Worm (Caenorhabditis elegans) whole organism, early embryonic: ENCODE results near the gene Y50E8A.2.

Experiments
- B0310.2 ChIP-seq: sonication (generic microtip); optimal IDR thresholded peaks from 2 replicates; lab custom pipeline; 2016; ENCODE audit warnings: mild to moderate bottlenecking, missing genetic modification characterization, missing compliant biosample characterization
- F13C5.2 ChIP-seq: sonication (generic microtip); optimal IDR thresholded peaks from 2 replicates; lab custom pipeline; 2017; ENCODE audit warnings: mild to moderate bottlenecking, missing genetic modification characterization, inconsistent platforms, missing compliant biosample characterization
- aly-1 ChIP-seq: sonication (generic microtip); optimal IDR thresholded peaks from 2 replicates; lab custom pipeline; 2016; ENCODE audit warnings: missing genetic modification characterization, missing compliant biosample characterization
- ama-1 ChIP-seq: fragments of 150-350 bp; optimal IDR thresholded peaks from 2 replicates; lab custom pipeline; 2014
- ceh-13 ChIP-seq: fragments of 200-800 bp; sonication (Bioruptor generic); optimal IDR thresholded peaks from 2 replicates; lab custom pipeline; 2018; ENCODE audit warnings: mild to moderate bottlenecking, missing genetic modification characterization, missing compliant biosample characterization
- ceh-36 ChIP-seq: sonication (generic microtip); optimal IDR thresholded peaks from 2 replicates; lab custom pipeline; 2016; ENCODE audit warnings: missing genetic modification characterization, inconsistent platforms, missing compliant biosample characterization
- ets-7 ChIP-seq: sonication (generic microtip); optimal IDR thresholded peaks from 2 replicates; lab custom pipeline; 2016; ENCODE audit warnings: missing genotype, missing genetic modification characterization, missing compliant biosample characterization
- flt-1 ChIP-seq: fragments of 200-800 bp; sonication (Bioruptor generic); IDR thresholded peaks from 2 replicates; pipeline ENCODE4 v1.3.6; 2022; ENCODE audit warnings: missing genetic modification characterization, missing compliant biosample characterization
- hmbx-1 ChIP-seq: sonication (generic microtip); optimal IDR thresholded peaks from 2 replicates; lab custom pipeline; 2016; ENCODE audit warnings: mild to moderate bottlenecking, missing genetic modification characterization, missing compliant biosample characterization
- hmg-4 ChIP-seq: fragments of 200-800 bp; sonication (Bioruptor generic); optimal IDR thresholded peaks from 2 replicates; lab custom pipeline; 2018; ENCODE audit warnings: mild to moderate bottlenecking, missing genetic modification characterization, missing compliant biosample characterization
- hnd-1 ChIP-seq: sonication (generic microtip); optimal IDR thresholded peaks from 2 replicates; lab custom pipeline; 2016; ENCODE audit warnings: missing genetic modification characterization, missing compliant biosample characterization
- pes-1 ChIP-seq: fragments of 200-800 bp; sonication (Bioruptor generic); IDR thresholded peaks from 2 replicates; pipeline ENCODE4 v1.3.6; 2022; ENCODE audit warnings: missing genetic modification reagents, missing genetic modification characterization, missing compliant biosample characterization
- scrt-1 ChIP-seq: fragments of 200-800 bp; sonication (Bioruptor generic); IDR thresholded peaks from 2 replicates; pipeline ENCODE4 v1.3.6; 2022; ENCODE audit warnings: missing genetic modification characterization, missing compliant biosample characterization
- sea-1 ChIP-seq: fragments of 200-800 bp; sonication (Bioruptor generic); conservative IDR thresholded peaks from 2 replicates; pipeline ENCODE4 v1.3.6; 2022; ENCODE audit warnings: missing genetic modification characterization, missing compliant biosample characterization
- tbx-11 ChIP-seq: fragments of 200-800 bp; sonication (Bioruptor generic); IDR thresholded peaks from 2 replicates; pipeline ENCODE4 v1.3.6; 2022; ENCODE audit warnings: missing genetic modification characterization, missing compliant biosample characterization
- tbx-37 ChIP-seq: fragments of 200-800 bp; sonication (Bioruptor generic); conservative IDR thresholded peaks from 2 replicates; pipeline ENCODE4 v1.3.6; 2022; ENCODE audit warnings: missing genetic modification reagents, missing genetic modification characterization, missing compliant biosample characterization
- tra-4 ChIP-seq: sonication (generic microtip); optimal IDR thresholded peaks from 2 replicates; lab custom pipeline; 2017; ENCODE audit warnings: missing genetic modification characterization, missing compliant biosample characterization

The Y50E8A.2 gene

DNA sequence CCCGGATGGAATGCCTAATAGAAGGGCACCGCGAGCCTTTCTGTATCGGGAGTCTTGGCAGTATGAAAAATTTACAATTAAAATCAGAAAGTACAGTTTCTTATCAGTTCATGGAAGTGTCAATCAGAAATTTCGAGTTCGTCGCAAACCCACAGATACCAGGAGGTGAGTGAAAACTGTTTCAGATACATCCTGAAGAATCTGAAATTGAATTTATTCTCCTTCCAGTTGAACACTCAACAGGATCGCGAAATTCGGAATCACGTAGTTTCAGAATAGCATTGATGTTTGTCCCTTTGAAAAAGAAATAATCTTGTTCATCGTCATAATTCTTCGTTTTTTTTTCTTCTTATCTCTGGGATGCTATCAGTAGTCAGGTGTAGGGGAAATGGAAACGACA, 12.5 kb downstream of the Y50E8A.2 start, which contains the start of gene fbxa-147:
Gene fbxa-147 (plus strand): TSS at position 386 of the 400 bp plus-strand sequence.
- TF ChIP-seq tbx-37: no peak
- TF ChIP-seq flt-1 (GFP tag; lab: Robert Waterston, UW): no peak
- TF ChIP-seq hmg-4 (GFP tag; lab: Kevin White, UChicago): no peak
- no peak for TF ChIP-seq ets-7
- TF ChIP-seq F13C5.2 (tag; lab: Kevin White, UChicago): no peak
- no peak for TF ChIP-seq tbx-11 (GFP tag; lab: Robert Waterston, UW)
- TF ChIP-seq pes-1 (GFP tag; lab: Robert Waterston, UW): no peak
- TF ChIP-seq hnd-1: no peak

DNA sequence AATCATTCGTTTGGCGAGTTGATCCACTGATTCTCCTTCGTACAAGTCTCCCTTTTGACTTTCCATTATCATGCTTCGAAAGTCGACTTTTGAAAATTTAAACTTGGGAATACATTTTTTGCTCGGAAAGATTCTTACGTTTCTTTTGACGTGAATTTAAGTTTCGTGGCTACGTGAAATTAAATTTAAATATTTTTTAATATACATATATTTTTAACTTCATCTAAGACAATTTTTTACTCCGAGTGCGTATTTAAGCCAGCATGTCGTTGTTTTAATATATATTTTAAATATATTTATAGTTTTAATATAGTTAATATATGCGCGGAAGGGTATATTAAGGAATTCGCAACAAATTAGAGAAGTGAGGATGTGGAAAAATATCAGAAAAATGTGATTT, 13.0 kb downstream of the Y50E8A.2 start, which contains the start of gene R08A2.2:
Gene R08A2.2 (minus strand): TSS at position 101 of the 400 bp plus-strand sequence.
- TF ChIP-seq hmg-4 (GFP tag; lab: Kevin White, UChicago) (no peak), hmbx-1 (no peak), scrt-1 (GFP tag; lab: Robert Waterston, UW) (no peak), ama-1 (lab: Kevin White, UChicago) (no peak), tra-4 (tag; lab: Kevin White, UChicago) (no peak), aly-1 (tag; lab: Kevin White, UChicago) (no peak), tbx-11 (GFP tag; lab: Robert Waterston, UW) (no peak), ceh-13 (GFP tag; lab: Kevin White, UChicago) (no peak), tbx-37 (no peak), pes-1 (GFP tag; lab: Robert Waterston, UW) (no peak), flt-1 (GFP tag; lab: Robert Waterston, UW) (no peak), ceh-36 (no peak), hnd-1 (no peak), sea-1 (GFP tag; lab: Robert Waterston, UW) (no peak), F13C5.2 (tag; lab: Kevin White, UChicago) (no peak), B0310.2 (tag; lab: Kevin White, UChicago) (no peak), ets-7 (no peak)

DNA sequence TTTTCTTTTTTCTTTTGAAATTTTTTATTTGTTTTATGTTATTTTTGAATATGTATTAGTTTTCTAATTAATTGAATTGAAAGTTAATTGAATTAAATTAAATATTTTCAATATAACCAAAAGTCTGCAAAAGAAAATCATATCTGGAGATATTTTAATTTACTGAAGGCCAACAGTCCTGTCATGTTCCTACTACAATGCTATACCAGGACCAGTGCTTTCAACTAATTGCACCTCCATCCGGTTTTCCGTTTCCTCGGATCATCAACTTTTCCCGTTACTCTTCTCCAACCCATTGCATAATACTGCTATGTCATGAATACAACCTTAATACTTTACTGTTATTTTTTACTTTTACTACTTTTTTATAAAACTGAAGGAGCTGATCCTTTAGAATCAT, 16.3 kb downstream of the Y50E8A.2 start, which contains the start of gene R08A2.5:
Gene R08A2.5 (plus strand): TSS at position 301 of the 400 bp plus-strand sequence.
- TF ChIP-seq pes-1 (GFP tag; lab: Robert Waterston, UW) (no peak), hnd-1 (no peak), aly-1 (tag; lab: Kevin White, UChicago) (no peak), hmg-4 (GFP tag; lab: Kevin White, UChicago) (no peak), hmbx-1 (no peak), tbx-37 (no peak), flt-1 (GFP tag; lab: Robert Waterston, UW) (no peak), ets-7 (no peak), tra-4 (tag; lab: Kevin White, UChicago) (no peak), ceh-36 (no peak), scrt-1 (GFP tag; lab: Robert Waterston, UW) (no peak), ama-1 (lab: Kevin White, UChicago) (no peak), F13C5.2 (tag; lab: Kevin White, UChicago) (no peak), ceh-13 (GFP tag; lab: Kevin White, UChicago) (no peak), tbx-11 (GFP tag; lab: Robert Waterston, UW) (no peak)

DNA sequence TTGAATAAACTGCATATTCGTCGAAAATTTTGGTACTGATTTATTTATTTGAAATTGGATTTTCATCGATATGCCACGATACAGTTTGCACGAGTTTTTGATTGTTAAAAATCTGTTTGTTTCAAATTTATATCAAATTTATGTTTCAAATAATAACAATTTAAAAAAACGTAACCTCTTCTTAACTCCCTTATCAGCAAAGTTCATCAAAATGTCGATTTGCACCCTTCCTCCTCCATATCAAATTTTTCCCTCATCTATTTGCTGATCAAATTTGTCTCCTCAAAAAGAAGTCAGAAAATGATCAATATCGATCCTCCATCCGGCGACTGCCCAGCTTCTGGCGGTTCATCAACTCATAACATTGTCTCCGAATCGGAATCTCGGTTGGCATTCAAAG, 17.6 kb downstream of the Y50E8A.2 start, which contains the start of gene ssp-33:
Gene ssp-33 (plus strand): TSS at position 301 of the 400 bp plus-strand sequence.
- TF ChIP-seq ets-7: no peak
- TF ChIP-seq B0310.2 (tag; lab: Kevin White, UChicago): no peak
- no peak for TF ChIP-seq tra-4 (tag; lab: Kevin White, UChicago)
- TF ChIP-seq hmbx-1: no peak
- no peak for TF ChIP-seq tbx-37
- TF ChIP-seq ceh-13 (GFP tag; lab: Kevin White, UChicago): no peak
- TF ChIP-seq ama-1 (lab: Kevin White, UChicago): no peak
- no peak for TF ChIP-seq hmg-4 (GFP tag; lab: Kevin White, UChicago)
- TF ChIP-seq aly-1 (tag; lab: Kevin White, UChicago): no peak
- TF ChIP-seq scrt-1 (GFP tag; lab: Robert Waterston, UW): no peak
- TF ChIP-seq tbx-11 (GFP tag; lab: Robert Waterston, UW): no peak
- no peak for TF ChIP-seq hnd-1
- no peak for TF ChIP-seq sea-1 (GFP tag; lab: Robert Waterston, UW)
- no peak for TF ChIP-seq F13C5.2 (tag; lab: Kevin White, UChicago)

DNA sequence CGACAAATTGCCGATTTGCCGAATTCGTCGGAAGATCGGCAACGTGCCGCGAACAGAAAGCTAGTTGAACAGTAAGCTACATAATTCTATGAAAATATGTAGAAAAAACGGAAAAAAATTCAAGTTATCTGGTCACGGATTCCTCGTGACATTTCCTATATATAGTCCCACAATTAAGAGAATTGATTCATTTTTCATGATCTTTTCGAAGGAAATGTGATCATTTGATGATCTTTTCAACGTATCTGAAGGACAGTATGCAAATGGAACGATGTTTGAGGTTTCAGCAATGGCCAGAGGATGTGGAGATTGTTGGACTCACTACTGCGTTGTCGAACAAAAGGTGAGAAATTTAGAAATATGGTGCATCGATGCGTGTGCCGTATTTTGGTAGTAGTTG, 20.7 kb downstream of the Y50E8A.2 start, which contains the start of gene R08A2.9:
Gene R08A2.9 (plus strand): TSS at position 301 of the 400 bp plus-strand sequence.
- TF ChIP-seq ama-1 (lab: Kevin White, UChicago) (no peak), hmg-4 (GFP tag; lab: Kevin White, UChicago) (no peak), scrt-1 (GFP tag; lab: Robert Waterston, UW) (no peak), hmbx-1 (no peak), hnd-1 (no peak), flt-1 (GFP tag; lab: Robert Waterston, UW) (no peak), tbx-37 (no peak), B0310.2 (tag; lab: Kevin White, UChicago) (no peak), tra-4 (tag; lab: Kevin White, UChicago) (no peak)

DNA sequence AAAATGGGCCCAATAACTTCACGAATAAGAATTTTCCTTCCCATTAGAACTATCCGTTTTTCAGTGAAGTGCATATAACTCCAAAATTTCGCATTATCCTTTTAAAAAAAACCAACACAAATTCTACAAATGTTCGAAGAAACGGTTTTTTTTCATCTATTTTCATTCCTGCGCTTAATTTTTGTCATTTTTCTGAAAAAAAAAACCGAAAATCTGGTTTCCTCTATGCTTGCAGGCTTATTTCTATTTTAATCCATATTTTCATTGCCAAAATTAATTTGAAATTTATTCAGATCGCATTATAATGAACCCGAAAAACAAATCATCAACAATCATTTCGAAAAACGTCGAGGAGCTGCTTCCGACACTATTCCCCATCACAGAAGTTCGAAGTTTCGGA, 30.0 kb downstream of the Y50E8A.2 start, which contains the start of gene set-5:
Gene set-5 (plus strand): TSS at position 301 of the 400 bp plus-strand sequence.
- TF ChIP-seq ets-7 (no peak), flt-1 (GFP tag; lab: Robert Waterston, UW) (no peak), pes-1 (GFP tag; lab: Robert Waterston, UW) (no peak), hmbx-1 (no peak), hmg-4 (GFP tag; lab: Kevin White, UChicago) (no peak)

DNA sequence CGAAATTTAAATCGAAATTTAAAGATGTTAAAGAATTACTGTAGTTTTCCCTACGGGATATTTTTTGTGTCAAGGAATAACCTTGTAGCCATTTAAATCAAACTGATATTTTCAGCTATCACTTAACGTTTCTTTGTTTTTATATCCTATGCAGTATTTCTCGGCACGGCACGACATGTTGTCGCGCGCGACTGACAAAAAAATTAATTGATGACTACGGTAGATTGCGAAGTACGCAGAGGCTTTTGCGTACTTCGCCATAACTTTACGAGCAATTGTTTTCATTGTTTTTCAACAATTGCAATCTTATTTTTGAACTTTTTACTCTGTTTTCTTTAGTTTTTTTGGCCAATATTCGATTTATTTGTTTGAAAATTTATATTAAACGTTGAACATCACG, 30.6 kb downstream of the Y50E8A.2 start:
- TF ChIP-seq ama-1 (lab: Kevin White, UChicago) (no peak), flt-1 (GFP tag; lab: Robert Waterston, UW) (no peak), tbx-37 (no peak), scrt-1 (GFP tag; lab: Robert Waterston, UW) (no peak), aly-1 (tag; lab: Kevin White, UChicago) (no peak), tbx-11 (GFP tag; lab: Robert Waterston, UW) (no peak), sea-1 (GFP tag; lab: Robert Waterston, UW) (no peak), F13C5.2 (tag; lab: Kevin White, UChicago) (no peak), ceh-36 (no peak), hmg-4 (GFP tag; lab: Kevin White, UChicago) (no peak), ceh-13 (GFP tag; lab: Kevin White, UChicago) (no peak), tra-4 (tag; lab: Kevin White, UChicago) (no peak)
